Fruit fly (Drosophila melanogaster): ENCODE results near the gene scf.

scf gene

dm6 chr3L:1334571-1335427, 36.3 kb downstream of the scf start, which contains the start of the genes Hmbs and CG2211 (continued):
- TF ChIP-seq Hr39 (optimal IDR thresholded peaks at IDR 0.05): no peak
- TF ChIP-seq zfh2 (GFP tag; optimal IDR thresholded peaks at IDR 0.05): peak; percentile 89
- TF ChIP-seq gcm (GFP tag; optimal IDR thresholded peaks at IDR 0.05): peak; percentile 35
- peak; percentile 74 for TF ChIP-seq Aef1 (GFP tag; IDR thresholded peaks at IDR 0.05)
- TF ChIP-seq sqz (GFP tag; optimal IDR thresholded peaks at IDR 0.05): no peak
- peak; percentile 77 for TF ChIP-seq klu (GFP tag; IDR thresholded peaks at IDR 0.05)
- TF ChIP-seq Atf-2 (GFP tag; optimal IDR thresholded peaks at IDR 0.05): peak; percentile 82
- peak; percentile 82 for TF ChIP-seq Hmr (GFP tag; optimal IDR thresholded peaks at IDR 0.05)
- peak; percentile 73 for TF ChIP-seq CG10565 (GFP tag; optimal IDR thresholded peaks at IDR 0.05)
- peak; percentile 92 for TF ChIP-seq ci (GFP tag; IDR thresholded peaks at IDR 0.05)
- peak; percentile 92 for TF ChIP-seq tin (GFP tag; optimal IDR thresholded peaks at IDR 0.05)
- TF ChIP-seq ash1 (GFP tag; optimal IDR thresholded peaks at IDR 0.05): peak; percentile 17
- peak; percentile 90 for TF ChIP-seq CG13775 (GFP tag; optimal IDR thresholded peaks at IDR 0.05)
- peak; percentile 75 for TF ChIP-seq CG13287 (GFP tag; IDR thresholded peaks at IDR 0.05; ENCODE audit: partially characterized antibody)
- TF ChIP-seq CG17829 (tag; optimal IDR thresholded peaks at IDR 0.05): peak; percentile 94
- peak; percentile 94 for TF ChIP-seq CG9932 (GFP tag; IDR thresholded peaks at IDR 0.05)
- TF ChIP-seq Oli (tag; optimal IDR thresholded peaks at IDR 0.05): peak; percentile 73
- TF ChIP-seq CG4854 (GFP tag; optimal IDR thresholded peaks at IDR 0.05): peak; percentile 86
- peak; percentile 89 for TF ChIP-seq CG8944 (GFP tag; optimal IDR thresholded peaks at IDR 0.05)
- peak; percentile 40 for TF ChIP-seq Hey (tag; optimal IDR thresholded peaks at IDR 0.05)
- no peak for TF ChIP-seq mld (GFP tag; IDR thresholded peaks at IDR 0.05; ENCODE audit: partially characterized antibody)
- TF ChIP-seq eve (GFP tag; optimal IDR thresholded peaks at IDR 0.05): no peak
- TF ChIP-seq CG18262 (tag; optimal IDR thresholded peaks at IDR 0.05): peak; percentile 83
- TF ChIP-seq Taf1 (GFP tag; IDR thresholded peaks at IDR 0.05): peak; percentile 50; the same call in 1 of the 2 replicates
- TF ChIP-seq Jarid2 (GFP tag; optimal IDR thresholded peaks at IDR 0.05): peak; percentile 64
- TF ChIP-seq D19A (tag; optimal IDR thresholded peaks at IDR 0.05): peak; percentile 73
- peak; percentile 87 for TF ChIP-seq Ptx1 (GFP tag; IDR thresholded peaks at IDR 0.05)
- TF ChIP-seq CG18476 (GFP tag; optimal IDR thresholded peaks at IDR 0.05): peak; percentile 87
- peak; percentile 58 for TF ChIP-seq sd (tag; optimal IDR thresholded peaks at IDR 0.05)
- TF ChIP-seq ems (GFP tag; optimal IDR thresholded peaks at IDR 0.05): peak; percentile 91
- peak; percentile 22 for TF ChIP-seq CG12299 (tag; optimal IDR thresholded peaks at IDR 0.05)
- peak; percentile 82 for TF ChIP-seq CG1603 (tag; optimal IDR thresholded peaks at IDR 0.05)
- no peak for TF ChIP-seq CG14965 (GFP tag; optimal IDR thresholded peaks at IDR 0.05; ENCODE audit: borderline replicate concordance)
- TF ChIP-seq repo (GFP tag; optimal IDR thresholded peaks at IDR 0.05): peak; percentile 74
- peak; percentile 94 for TF ChIP-seq CG2120 (GFP tag; optimal IDR thresholded peaks at IDR 0.05)
- TF ChIP-seq inv (GFP tag; IDR thresholded peaks at IDR 0.05; ENCODE audit: partially characterized antibody): no peak; the same call in 1 of the 2 replicates
- TF ChIP-seq CG10274 (GFP tag; optimal IDR thresholded peaks at IDR 0.05): no peak
- TF ChIP-seq fru (optimal IDR thresholded peaks at IDR 0.05): no peak
- TF ChIP-seq CG12391 (tag; optimal IDR thresholded peaks at IDR 0.05): peak; percentile 94
- TF ChIP-seq Meics (GFP tag; optimal IDR thresholded peaks at IDR 0.05): peak; percentile 86
- peak; percentile 69 to 94 for TF ChIP-seq crp (GFP tag; optimal IDR thresholded peaks at IDR 0.05)
- peak; percentile 73 for TF ChIP-seq CG32772 (GFP tag; IDR thresholded peaks at IDR 0.05)
- peak; percentile 80 for TF ChIP-seq CG18764 (GFP tag; optimal IDR thresholded peaks at IDR 0.05)
- peak; percentile 78 for TF ChIP-seq unpg (GFP tag; optimal IDR thresholded peaks at IDR 0.05)
- TF ChIP-seq Myb (GFP tag; optimal IDR thresholded peaks at IDR 0.05): peak; percentile 78
- peak; percentile 81 for TF ChIP-seq CG8924 (tag; optimal IDR thresholded peaks at IDR 0.05)
- TF ChIP-seq CG18599 (GFP tag; optimal IDR thresholded peaks at IDR 0.05): peak; percentile 91
- peak; percentile 54; the same call in 1 of the 2 replicates for TF ChIP-seq ap (GFP tag; IDR thresholded peaks at IDR 0.05)
